Fruit fly (Drosophila melanogaster) whole organism, embryonic: ENCODE results near the gene Ugt35E1.

Experiments used
- ATbp ChIP-seq: fragments of 200-800 bp; sonication (Bioruptor generic); optimal IDR thresholded peaks from 2 replicates; lab custom pipeline; 2017; ENCODE audit warnings: missing biosample characterization, mild to moderate bottlenecking, missing genetic modification characterization, missing genetic modification reagents
- C15 ChIP-seq: fragments of 200-800 bp; sonication (Bioruptor generic); IDR thresholded peaks from 3 replicates; pipeline ENCODE4 v1.3.6; 2022; ENCODE audit warnings: missing biosample characterization, missing genetic modification characterization
- CG11398 ChIP-seq: fragments of 200-800 bp; sonication (Bioruptor generic); optimal IDR thresholded peaks from 2 replicates; lab custom pipeline; 2016; ENCODE audit warnings: missing biosample characterization, missing genetic modification characterization
- CG11456 ChIP-seq: fragments of 200-800 bp; sonication (Bioruptor generic); IDR thresholded peaks from 3 replicates; pipeline ENCODE4 v1.3.6; 2022; ENCODE audit warnings: missing biosample characterization, missing genetic modification characterization
- CG12659 ChIP-seq: fragments of 200-800 bp; sonication (Bioruptor generic); optimal IDR thresholded peaks from 3 replicates; lab custom pipeline; 2017; ENCODE audit warnings: mild to moderate bottlenecking, missing biosample characterization, missing genetic modification reagents, missing genetic modification characterization
- CG12744 ChIP-seq: fragments of 200-800 bp; sonication (Bioruptor generic); optimal IDR thresholded peaks from 2 replicates; lab custom pipeline; 2016; ENCODE audit warnings: missing biosample characterization, missing genetic modification characterization
- CG12942 ChIP-seq: fragments of 200-800 bp; sonication (Bioruptor generic); optimal IDR thresholded peaks from 3 replicates; lab custom pipeline; 2016; ENCODE audit warnings: missing biosample characterization, missing genetic modification characterization
- CG14014 ChIP-seq: fragments of 200-800 bp; sonication (Bioruptor generic); IDR thresholded peaks from 2 replicates; pipeline ENCODE4 v1.3.6; 2022; ENCODE audit warnings: missing biosample characterization, missing genetic modification characterization
- CG14050 ChIP-seq: fragments of 200-800 bp; sonication (Bioruptor generic); IDR thresholded peaks from 3 replicates; pipeline ENCODE4 v1.3.6; 2022; ENCODE audit warnings: missing biosample characterization, missing genetic modification characterization
- CG14965 ChIP-seq: fragments of 200-800 bp; sonication (Bioruptor generic); optimal IDR thresholded peaks from 2 replicates; lab custom pipeline; 2016; ENCODE audit warnings: missing biosample characterization, missing genetic modification characterization, borderline replicate concordance
- CG15269 ChIP-seq: fragments of 200-800 bp; sonication (Bioruptor generic); optimal IDR thresholded peaks from 2 replicates; lab custom pipeline; 2018; ENCODE audit warnings: missing biosample characterization, mild to moderate bottlenecking, missing genetic modification characterization, moderate library complexity
- CG15479 ChIP-seq: fragments of 200-800 bp; sonication (Bioruptor generic); optimal IDR thresholded peaks from 3 replicates; lab custom pipeline; 2019; ENCODE audit warnings: missing biosample characterization, mild to moderate bottlenecking, missing genetic modification characterization, moderate library complexity
- CG1603 ChIP-seq: fragments of 200-800 bp; sonication (Bioruptor generic); optimal IDR thresholded peaks from 2 replicates; lab custom pipeline; 2019; ENCODE audit warnings: missing biosample characterization, mild to moderate bottlenecking, missing genetic modification characterization, moderate library complexity
- CG31388 ChIP-seq: fragments of 200-800 bp; sonication (Bioruptor generic); optimal IDR thresholded peaks from 2 replicates; lab custom pipeline; 2016; ENCODE audit warnings: missing biosample characterization, missing genetic modification characterization
- CG32532 ChIP-seq: fragments of 200-800 bp; sonication (Bioruptor generic); IDR thresholded peaks from 2 replicates; pipeline ENCODE4 v1.3.6; 2022; ENCODE audit warnings: missing biosample characterization, missing genetic modification characterization
- CG34376 ChIP-seq: fragments of 200-800 bp; sonication (Bioruptor generic); optimal IDR thresholded peaks from 2 replicates; lab custom pipeline; 2018; ENCODE audit warnings: missing biosample characterization, mild to moderate bottlenecking, missing genetic modification characterization
- CG3726 ChIP-seq: fragments of 200-800 bp; sonication (Bioruptor generic); IDR thresholded peaks from 3 replicates; pipeline ENCODE4, ENCODE4 v1.3.6; 2022; ENCODE audit warnings: missing biosample characterization, missing genetic modification characterization
- CG42726 ChIP-seq: fragments of 200-800 bp; sonication (Bioruptor generic); IDR thresholded peaks from 2 replicates; pipeline ENCODE4 v1.3.6; 2022; ENCODE audit warnings: missing biosample characterization, missing genetic modification characterization; ENCODE audit not compliant: partially characterized antibody
- CG4617 ChIP-seq: fragments of 200-800 bp; sonication (Bioruptor generic); optimal IDR thresholded peaks from 3 replicates; lab custom pipeline; 2016; ENCODE audit warnings: missing biosample characterization, missing genetic modification characterization, borderline replicate concordance
- CG6765 ChIP-seq: fragments of 200-800 bp; sonication (Bioruptor generic); optimal IDR thresholded peaks from 3 replicates; lab custom pipeline; 2017; ENCODE audit warnings: missing biosample characterization, mild to moderate bottlenecking, missing genetic modification characterization
- CG8944 ChIP-seq: fragments of 200-800 bp; sonication (Bioruptor generic); optimal IDR thresholded peaks from 3 replicates; lab custom pipeline; 2016; ENCODE audit warnings: missing biosample characterization, missing genetic modification characterization
- Doc2 ChIP-seq: fragments of 200-800 bp; sonication (Bioruptor generic); IDR thresholded peaks from 2 replicates; pipeline ENCODE4 v1.3.6; 2022; ENCODE audit warnings: missing biosample characterization, missing genetic modification characterization
- Elba2 ChIP-seq: fragments of 200-800 bp; sonication (Bioruptor generic); optimal IDR thresholded peaks from 3 replicates; lab custom pipeline; 2016; ENCODE audit warnings: missing biosample characterization, missing genetic modification characterization
- Ets97D ChIP-seq: fragments of 200-800 bp; sonication (Bioruptor generic); optimal IDR thresholded peaks from 3 replicates; lab custom pipeline; 2016; ENCODE audit warnings: missing biosample characterization, missing genetic modification characterization
- Fer1 ChIP-seq: fragments of 200-800 bp; sonication (Bioruptor generic); optimal IDR thresholded peaks from 2 replicates; lab custom pipeline; 2017; ENCODE audit warnings: missing biosample characterization, mild to moderate bottlenecking, missing genetic modification characterization
- GATAe ChIP-seq: fragments of 200-800 bp; sonication (Bioruptor generic); conservative IDR thresholded peaks from 2 replicates; pipeline ENCODE4 v1.3.6; 2022; ENCODE audit warnings: missing biosample characterization, missing genetic modification characterization
- Hmr ChIP-seq: fragments of 200-800 bp; sonication (Bioruptor generic); optimal IDR thresholded peaks from 3 replicates; lab custom pipeline; 2017; ENCODE audit warnings: mild to moderate bottlenecking, missing biosample characterization, missing genetic modification reagents, missing genetic modification characterization
- Lpt ChIP-seq: fragments of >200 bp; optimal IDR thresholded peaks from 2 replicates; lab custom pipeline; 2018; ENCODE audit warnings: missing biosample characterization, missing genetic modification characterization
- MESR4 ChIP-seq: fragments of 200-800 bp; sonication (Bioruptor generic); optimal IDR thresholded peaks from 2 replicates; lab custom pipeline; 2018; ENCODE audit warnings: missing biosample characterization, mild to moderate bottlenecking, missing genetic modification characterization, moderate library complexity
- NC2β ChIP-seq: fragments of 200-800 bp; sonication (Bioruptor generic); optimal IDR thresholded peaks from 2 replicates; lab custom pipeline; 2016; ENCODE audit warnings: missing biosample characterization, missing genetic modification characterization
- Nf-YB ChIP-seq: fragments of 200-800 bp; sonication (Bioruptor generic); optimal IDR thresholded peaks from 3 replicates; lab custom pipeline; 2019; ENCODE audit warnings: missing biosample characterization, mild to moderate bottlenecking, missing genetic modification characterization, moderate library complexity
- Nf-YC ChIP-seq: fragments of 200-800 bp; optimal IDR thresholded peaks from 3 replicates; lab custom pipeline; 2019; ENCODE audit warnings: missing biosample characterization, mild to moderate bottlenecking, missing genetic modification characterization, moderate library complexity
- Optix ChIP-seq: fragments of 200-800 bp; sonication (Bioruptor generic); IDR thresholded peaks from 3 replicates; pipeline ENCODE4 v1.3.6; 2022; ENCODE audit warnings: missing biosample characterization, missing genetic modification characterization
- dimm ChIP-seq: fragments of 200-800 bp; sonication (Bioruptor generic); IDR thresholded peaks from 2 replicates; pipeline ENCODE4 v1.3.6; 2022; ENCODE audit warnings: missing biosample characterization, missing genetic modification characterization
- dm ChIP-seq: fragments of 200-800 bp; sonication (Bioruptor generic); optimal IDR thresholded peaks from 3 replicates; lab custom pipeline; 2016; ENCODE audit warnings: missing biosample characterization, missing genetic modification characterization
- dmrt11E ChIP-seq: fragments of 200-800 bp; sonication (Bioruptor generic); optimal IDR thresholded peaks from 3 replicates; lab custom pipeline; 2018; ENCODE audit warnings: missing biosample characterization, mild to moderate bottlenecking, missing genetic modification characterization, moderate library complexity
- dpn ChIP-seq, 2 experiments: fragments of 200-800 bp; sonication (Bioruptor generic); optimal IDR thresholded peaks; 3 replicates each; lab custom pipeline; 2016; ENCODE audit warnings: missing biosample characterization in 2 of 2, missing genetic modification characterization in 2 of 2
- ftz-f1 ChIP-seq: fragments of 200-800 bp; sonication (Bioruptor generic); optimal IDR thresholded peaks from 2 replicates; lab custom pipeline; 2016; ENCODE audit warnings: missing biosample characterization, missing genetic modification characterization
- grau ChIP-seq: fragments of 200-800 bp; optimal IDR thresholded peaks from 3 replicates; lab custom pipeline; 2019; ENCODE audit warnings: missing biosample characterization, mild to moderate bottlenecking, missing genetic modification characterization, moderate library complexity
- gro ChIP-seq: fragments of 200-800 bp; sonication (Bioruptor generic); optimal IDR thresholded peaks from 2 replicates; lab custom pipeline; 2016; ENCODE audit warnings: missing biosample characterization, missing genetic modification characterization
- gt ChIP-seq: fragments of 200-800 bp; sonication (Bioruptor generic); IDR thresholded peaks from 2 replicates; pipeline ENCODE4 v1.3.6; 2022; ENCODE audit warnings: missing biosample characterization, missing genetic modification characterization
- her ChIP-seq: fragments of 200-800 bp; sonication (Bioruptor generic); optimal IDR thresholded peaks from 2 replicates; lab custom pipeline; 2016; ENCODE audit warnings: missing biosample characterization, missing genetic modification characterization
- ken ChIP-seq: fragments of 200-800 bp; sonication (Bioruptor generic); IDR thresholded peaks from 3 replicates; pipeline ENCODE4 v1.3.6; 2022; ENCODE audit warnings: missing biosample characterization, missing genetic modification characterization
- lola ChIP-seq, 3 experiments: fragments of >200 bp in 2 of 3; fragments of 200-800 bp in 1 of 3; sonication (Bioruptor generic) in 1 of 3; optimal IDR thresholded peaks; 2 replicates each; lab custom pipeline; 2017 to 2019; ENCODE audit warnings: missing biosample characterization in 3 of 3, missing genetic modification characterization in 3 of 3, mild to moderate bottlenecking in 1 of 3, moderate library complexity in 1 of 3
- mam ChIP-seq: fragments of 200-800 bp; sonication (Bioruptor generic); optimal IDR thresholded peaks from 3 replicates; lab custom pipeline; 2016; ENCODE audit warnings: missing biosample characterization, missing genetic modification characterization
- psq ChIP-seq: fragments of 200-800 bp; sonication (Bioruptor generic); optimal IDR thresholded peaks from 2 replicates; lab custom pipeline; 2017; ENCODE audit warnings: missing biosample characterization, missing genetic modification characterization
- tna ChIP-seq: fragments of 200-800 bp; sonication (Bioruptor generic); IDR thresholded peaks from 2 replicates; pipeline ENCODE4 v1.3.6; 2022; ENCODE audit warnings: missing biosample characterization, missing genetic modification characterization; ENCODE audit not compliant: partially characterized antibody
- unc-4 ChIP-seq: fragments of 200-800 bp; sonication (Bioruptor generic); IDR thresholded peaks from 2 replicates; pipeline ENCODE4 v1.3.6; 2022; ENCODE audit warnings: missing biosample characterization, missing genetic modification characterization; ENCODE audit not compliant: partially characterized antibody
- wek ChIP-seq: fragments of 200-800 bp; sonication (Bioruptor generic); optimal IDR thresholded peaks from 3 replicates; lab custom pipeline; 2018; ENCODE audit warnings: missing biosample characterization, mild to moderate bottlenecking, missing genetic modification characterization, moderate library complexity

Ugt35E1 gene

DNA sequence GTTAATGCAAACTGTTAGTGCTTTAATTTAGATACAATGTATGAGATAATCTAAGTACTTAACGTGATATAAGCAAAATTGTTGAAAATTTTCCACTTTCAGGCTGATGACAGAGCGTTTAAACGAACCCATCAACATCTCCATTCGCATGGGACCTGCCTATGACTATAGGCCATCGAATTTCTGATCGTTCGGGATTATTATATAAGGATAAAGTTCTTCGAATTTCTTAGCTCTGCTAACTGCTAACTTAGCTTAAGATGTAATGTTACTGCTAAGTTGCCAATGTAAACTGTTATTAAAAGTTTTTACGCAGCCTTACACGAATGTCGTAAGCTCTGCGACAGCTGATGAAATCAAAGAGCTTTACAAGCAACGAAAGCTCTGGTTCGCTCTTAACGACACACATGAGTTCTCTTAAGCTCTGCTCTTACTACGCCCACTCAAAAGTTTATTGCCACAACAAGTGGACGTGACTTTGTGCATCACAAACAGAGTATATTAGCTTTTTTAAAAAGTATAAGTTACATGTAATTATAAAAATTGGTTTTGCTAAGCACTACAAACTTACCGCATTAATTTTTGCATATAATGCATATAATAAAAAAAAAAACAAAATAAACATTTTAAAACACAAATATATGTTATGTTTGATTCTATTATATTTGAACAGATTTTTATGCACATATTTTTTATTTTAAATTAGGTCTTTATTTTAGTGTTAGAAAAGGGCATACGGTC lies 30.9 kb upstream of the Ugt35E1 start (continued):
- peak; percentile 99 for TF ChIP-seq CG12659
- peak; percentile 18 for TF ChIP-seq CG15479 (GFP tag; lab: Kevin White, UChicago)
- peak; percentile 99 for TF ChIP-seq Hmr (GFP tag; lab: Kevin White, UChicago)
- peak; percentile 55 for TF ChIP-seq NC2β
- TF ChIP-seq mam: no peak
- peak; percentile 88 for TF ChIP-seq CG31388 (GFP tag; lab: Kevin White, UChicago)
- peak; percentile 86 for TF ChIP-seq CG4617 (GFP tag; lab: Kevin White, UChicago)
- peak; percentile 41 for TF ChIP-seq gro
- TF ChIP-seq MESR4 (GFP tag; lab: Kevin White, UChicago): peak; percentile 19
- peak; percentile 95 for TF ChIP-seq grau
- peak; percentile 97 for TF ChIP-seq ATbp (GFP tag; lab: Kevin White, UChicago)
- TF ChIP-seq Elba2: no peak
- TF ChIP-seq lola (GFP tag; optimal IDR thresholded peaks at IDR 0.05; lab: Kevin White, UChicago): peak in 1 of 3 experiments; percentile 97
- no peak; the same call in 2 of the 3 replicates for TF ChIP-seq Optix (GFP tag; lab: Robert Waterston, UW)
- TF ChIP-seq Nf-YC (tag; lab: Kevin White, UChicago): peak; percentile 88
- peak; percentile 98 for TF ChIP-seq CG11456 (GFP tag; lab: Robert Waterston, UW)
- TF ChIP-seq CG1603 (tag; lab: Kevin White, UChicago): peak; percentile 61
- TF ChIP-seq dm: peak; percentile 82
- TF ChIP-seq CG15269 (tag; lab: Kevin White, UChicago): peak; percentile 99
- TF ChIP-seq CG14014 (GFP tag; lab: Robert Waterston, UW): peak; percentile 98
- TF ChIP-seq CG14965 (GFP tag; lab: Kevin White, UChicago): no peak
- peak; percentile 96 for TF ChIP-seq C15 (GFP tag; lab: Robert Waterston, UW)
- TF ChIP-seq CG12942 (GFP tag; lab: Kevin White, UChicago): peak; percentile 95
- peak; percentile 97 for TF ChIP-seq CG14050 (GFP tag; lab: Robert Waterston, UW)
- peak; percentile 89 for TF ChIP-seq Nf-YB (GFP tag; lab: Kevin White, UChicago)
- peak; percentile 93 for TF ChIP-seq Doc2
- no peak for TF ChIP-seq unc-4 (GFP tag; lab: Robert Waterston, UW)
- peak; percentile 90 for TF ChIP-seq dmrt11E (tag; lab: Kevin White, UChicago)
- TF ChIP-seq GATAe (GFP tag; lab: Robert Waterston, UW): peak; percentile 98
- peak; percentile 94 for TF ChIP-seq psq
- no peak for TF ChIP-seq CG11398 (GFP tag; lab: Kevin White, UChicago)
- peak; percentile 96 for TF ChIP-seq ken (GFP tag; lab: Robert Waterston, UW)
- TF ChIP-seq CG8944 (GFP tag; lab: Kevin White, UChicago): peak; percentile 78
- TF ChIP-seq CG42726 (GFP tag; lab: Robert Waterston, UW): no peak
- no peak for TF ChIP-seq tna
- peak; percentile 99 for TF ChIP-seq Fer1 (GFP tag; lab: Kevin White, UChicago)
- TF ChIP-seq CG3726 (GFP tag; lab: Robert Waterston, UW): peak; percentile 96
- TF ChIP-seq CG34376 (GFP tag; lab: Kevin White, UChicago): peak; percentile 97
- TF ChIP-seq dpn (GFP tag; optimal IDR thresholded peaks at IDR 0.05; lab: Kevin White, UChicago): peak; percentile 96 to 97
- peak; percentile 85 for TF ChIP-seq Ets97D (GFP tag; lab: Kevin White, UChicago)
- peak; percentile 46 for TF ChIP-seq ftz-f1 (GFP tag; lab: Kevin White, UChicago)
- peak; percentile 94 for TF ChIP-seq dimm (GFP tag; lab: Robert Waterston, UW)
- TF ChIP-seq CG6765 (GFP tag; lab: Kevin White, UChicago): peak; percentile 98
- TF ChIP-seq CG32532 (GFP tag; lab: Robert Waterston, UW): peak; percentile 99
- TF ChIP-seq her: peak; percentile 18
- TF ChIP-seq gt: peak; percentile 96
- no peak for TF ChIP-seq Lpt
- TF ChIP-seq wek: peak; percentile 57
- TF ChIP-seq CG12744: peak; percentile 63
